Fruit fly (Drosophila melanogaster): ENCODE measurements around the gene hoe2.

hoe2 gene

DNA sequence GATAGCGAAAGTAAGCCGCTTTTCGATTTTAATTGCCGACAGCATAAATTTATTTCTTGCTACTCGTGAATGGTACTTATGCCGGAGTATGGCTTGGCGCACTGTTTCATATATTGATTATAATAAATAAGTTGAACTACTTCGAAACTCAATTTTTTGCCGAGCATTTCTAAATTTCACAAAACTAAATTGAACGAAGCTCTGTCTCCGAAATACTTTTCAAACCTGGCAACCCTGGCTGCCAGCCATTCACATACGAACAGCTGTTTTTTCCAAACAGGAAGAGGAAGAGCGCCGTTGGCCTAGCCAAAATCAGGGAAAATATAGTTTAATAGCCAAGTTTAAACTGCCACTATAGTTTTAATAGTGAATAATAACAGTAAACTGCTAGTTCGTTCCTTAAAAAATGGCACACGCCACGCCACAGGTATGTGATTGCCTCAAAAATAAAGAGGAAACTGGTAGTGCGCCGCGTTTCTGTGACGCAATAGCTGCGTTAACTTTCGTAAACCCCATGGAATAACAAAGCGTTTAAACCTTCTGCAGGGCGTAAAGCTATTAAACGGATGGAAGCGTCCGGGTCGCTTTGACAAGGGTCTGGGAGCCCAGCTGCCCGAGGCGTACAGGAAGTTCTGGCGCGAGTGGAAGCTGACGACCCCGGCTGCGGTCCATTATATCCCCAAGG lies 37.6 kb upstream of the hoe2 start, which contains the start of gene mRpL28:
mRpL28 (plus strand) TSS at position 246 of the 685 bp plus-strand sequence.
- TF ChIP-seq Med (GFP tag) (peak; percentile 63), unpg (GFP tag; optimal IDR thresholded peaks at IDR 0.05) (peak; percentile 20), crp (GFP tag; optimal IDR thresholded peaks at IDR 0.05) (peak; percentile 55 to 95), nmo (GFP tag; optimal IDR thresholded peaks at IDR 0.05) (peak; percentile 12), CG1603 (tag; optimal IDR thresholded peaks at IDR 0.05) (peak; percentile 42), bsh (GFP tag; optimal IDR thresholded peaks at IDR 0.05) (peak in 1 of 2 experiments; percentile 18), CG15479 (GFP tag; optimal IDR thresholded peaks at IDR 0.05) (peak; percentile 7), CG1529 (GFP tag; optimal IDR thresholded peaks at IDR 0.05) (no peak), kah (GFP tag; optimal IDR thresholded peaks at IDR 0.05) (no peak), CG2120 (GFP tag; optimal IDR thresholded peaks at IDR 0.05) (peak; percentile 58), BEAF-32 (GFP tag; optimal IDR thresholded peaks at IDR 0.05) (peak; percentile 40), Dll (GFP tag; IDR thresholded peaks at IDR 0.05; ENCODE audit: partially characterized antibody) (peak; percentile 46; the same call in 1 of the 4 replicates), bowl (GFP tag; IDR thresholded peaks at IDR 0.05) (no peak), CG4328 (GFP tag; optimal IDR thresholded peaks at IDR 0.05) (peak; percentile 18), wor (GFP tag; IDR thresholded peaks at IDR 0.05) (no peak), Ptx1 (GFP tag; IDR thresholded peaks at IDR 0.05) (0 out of 2 replicates have a peak, but pooled peaks have one; percentile 36), CG10147 (GFP tag; optimal IDR thresholded peaks at IDR 0.05) (peak; percentile 12), grau (tag; optimal IDR thresholded peaks at IDR 0.05) (peak; percentile 37), knrl (GFP tag; IDR thresholded peaks at IDR 0.05; ENCODE audit: partially characterized antibody) (no peak), CG6683 (GFP tag; optimal IDR thresholded peaks at IDR 0.05) (peak; percentile 20), Trl (optimal IDR thresholded peaks at IDR 0.05) (no peak), Trl (GFP tag; optimal IDR thresholded peaks at IDR 0.05) (peak; percentile 15), CG15601 (tag; optimal IDR thresholded peaks at IDR 0.05) (peak; percentile 21), Pdp1 (GFP tag; optimal IDR thresholded peaks at IDR 0.05) (peak in 1 of 2 experiments; percentile 97), row (GFP tag; IDR thresholded peaks at IDR 0.05) (peak; percentile 74), sna (GFP tag; IDR thresholded peaks at IDR 0.05; ENCODE audit: partially characterized antibody) (peak; percentile 45; the same call in 1 of the 2 replicates), D (optimal IDR thresholded peaks at IDR 0.05) (no peak), D (GFP tag; optimal IDR thresholded peaks at IDR 0.05) (no peak), CG11085 (GFP tag; IDR thresholded peaks at IDR 0.05) (no peak), CG10431 (GFP tag; optimal IDR thresholded peaks at IDR 0.05) (peak; percentile 1), chm (GFP tag; IDR thresholded peaks at IDR 0.05) (peak; percentile 20; the same call in 1 of the 2 replicates), CG17829 (tag; optimal IDR thresholded peaks at IDR 0.05) (peak; percentile 7), CG16813 (GFP tag; IDR thresholded peaks at IDR 0.05; ENCODE audit: partially characterized antibody) (peak; percentile 20; the same call in 1 of the 3 replicates), prd (optimal IDR thresholded peaks at IDR 0.05) (no peak), prd (GFP tag; IDR thresholded peaks at IDR 0.05) (0 out of 3 replicates have a peak, but pooled peaks have one; percentile 26), caup (GFP tag; optimal IDR thresholded peaks at IDR 0.05; ENCODE audit: severe bottlenecking) (no peak), stwl (tag; optimal IDR thresholded peaks at IDR 0.05) (peak; percentile 92), sob (GFP tag; IDR thresholded peaks at IDR 0.05) (no peak), CG13424 (tag; optimal IDR thresholded peaks at IDR 0.05) (peak; percentile 44), MBD-R2 (GFP tag; IDR thresholded peaks at IDR 0.05) (peak; percentile 92), tio (GFP tag; optimal IDR thresholded peaks at IDR 0.05) (no peak), Dip3 (GFP tag; optimal IDR thresholded peaks at IDR 0.05) (peak; percentile 26), CG12391 (tag; optimal IDR thresholded peaks at IDR 0.05) (peak; percentile 40), lilli (GFP tag; optimal IDR thresholded peaks at IDR 0.05) (peak; percentile 12), unc-4 (GFP tag; IDR thresholded peaks at IDR 0.05; ENCODE audit: partially characterized antibody) (peak; percentile 54), CG17186 (GFP tag; optimal IDR thresholded peaks at IDR 0.05) (peak; percentile 10), gro (GFP tag; optimal IDR thresholded peaks at IDR 0.05) (no peak), CG34376 (GFP tag; optimal IDR thresholded peaks at IDR 0.05) (peak; percentile 19)

Measured in whole organism, embryonic.